Worm (Caenorhabditis elegans): ENCODE data around the gene npr-22.

DNA sequence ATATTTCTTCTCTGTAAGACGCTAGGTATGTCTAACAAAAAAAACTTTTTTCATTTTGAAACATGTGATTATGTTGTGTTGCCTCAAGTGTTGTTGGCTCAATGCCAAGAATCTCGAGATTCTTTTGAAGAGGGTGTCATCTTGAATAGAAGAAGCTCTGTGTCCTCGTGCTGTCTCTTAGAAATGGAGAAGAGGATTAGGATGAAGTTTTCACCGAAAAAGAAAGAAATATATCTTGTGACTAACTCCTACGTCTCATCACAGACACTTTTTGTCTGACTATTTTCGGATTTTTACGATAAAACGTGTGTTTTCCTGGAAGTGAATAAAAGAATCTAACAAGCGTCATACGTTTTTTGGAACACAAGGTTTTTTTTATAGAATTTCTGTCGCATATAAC lies 28.4 kb downstream of the npr-22 start:
- TF ChIP-seq nhr-11 (tag; optimal IDR thresholded peaks at IDR 0.05), result no peak
- TF ChIP-seq snpc-4 (tag; optimal IDR thresholded peaks at IDR 0.05), result no peak

Measured in whole organism, L3 larva.